Fruit fly (Drosophila melanogaster) whole organism, embryonic: ENCODE measurements around the gene CG6567.
A peak's percentile ranks its signal among the peaks of the same experiment; 100 is the strongest.

Experiments used
- Atf3 ChIP-seq: fragments of 200-800 bp; sonication (Bioruptor generic); optimal IDR thresholded peaks from 3 replicates; lab custom pipeline; 2016; ENCODE audit warnings: missing biosample characterization, missing genetic modification characterization
- Bdp1 ChIP-seq: fragments of 200-800 bp; sonication (Bioruptor generic); optimal IDR thresholded peaks from 3 replicates; lab custom pipeline; 2016; ENCODE audit warnings: missing biosample characterization, missing genetic modification characterization
- Bgb ChIP-seq: fragments of 200-800 bp; sonication (Bioruptor generic); IDR thresholded peaks from 2 replicates; pipeline ENCODE4 v1.3.6; 2022; ENCODE audit warnings: missing biosample characterization, missing genetic modification characterization; ENCODE audit not compliant: partially characterized antibody
- CG12155 ChIP-seq: fragments of 200-800 bp; sonication (Bioruptor generic); optimal IDR thresholded peaks from 3 replicates; lab custom pipeline; 2016; ENCODE audit warnings: missing biosample characterization, missing genetic modification characterization
- CG12299 ChIP-seq: fragments of 200-800 bp; sonication (Bioruptor generic); optimal IDR thresholded peaks from 2 replicates; lab custom pipeline; 2018; ENCODE audit warnings: missing biosample characterization, mild to moderate bottlenecking, missing genetic modification characterization
- CG14050 ChIP-seq: fragments of 200-800 bp; sonication (Bioruptor generic); IDR thresholded peaks from 3 replicates; pipeline ENCODE4 v1.3.6; 2022; ENCODE audit warnings: missing biosample characterization, missing genetic modification characterization
- CG16813 ChIP-seq: fragments of 200-800 bp; sonication (Bioruptor generic); IDR thresholded peaks from 3 replicates; pipeline ENCODE4 v1.3.6; 2022; ENCODE audit warnings: missing biosample characterization, missing genetic modification characterization; ENCODE audit not compliant: partially characterized antibody
- CG17186 ChIP-seq: fragments of 200-800 bp; sonication (Bioruptor generic); optimal IDR thresholded peaks from 3 replicates; lab custom pipeline; 2017; ENCODE audit warnings: missing biosample characterization, missing genetic modification reagents, missing genetic modification characterization
- CG1792 ChIP-seq: fragments of 200-800 bp; sonication (Bioruptor generic); optimal IDR thresholded peaks from 2 replicates; lab custom pipeline; 2016; ENCODE audit warnings: missing biosample characterization, missing genetic modification characterization
- CG18262 ChIP-seq: fragments of 200-800 bp; optimal IDR thresholded peaks from 3 replicates; lab custom pipeline; 2019; ENCODE audit warnings: missing biosample characterization, mild to moderate bottlenecking, missing genetic modification characterization, moderate library complexity
- CG2678 ChIP-seq: fragments of 200-800 bp; sonication (Bioruptor generic); optimal IDR thresholded peaks from 3 replicates; lab custom pipeline; 2019; ENCODE audit warnings: missing biosample characterization, mild to moderate bottlenecking, missing genetic modification characterization, moderate library complexity
- CG31388 ChIP-seq: fragments of 200-800 bp; sonication (Bioruptor generic); optimal IDR thresholded peaks from 2 replicates; lab custom pipeline; 2016; ENCODE audit warnings: missing biosample characterization, missing genetic modification characterization
- CG32532 ChIP-seq: fragments of 200-800 bp; sonication (Bioruptor generic); IDR thresholded peaks from 2 replicates; pipeline ENCODE4 v1.3.6; 2022; ENCODE audit warnings: missing biosample characterization, missing genetic modification characterization
- CG33213 ChIP-seq: fragments of 200-800 bp; sonication (Bioruptor generic); optimal IDR thresholded peaks from 3 replicates; lab custom pipeline; 2016; ENCODE audit warnings: missing biosample characterization, missing genetic modification characterization
- CG4360 ChIP-seq: fragments of 200-800 bp; sonication (Bioruptor generic); IDR thresholded peaks from 2 replicates; pipeline ENCODE4 v1.3.6; 2022; ENCODE audit warnings: missing biosample characterization, missing genetic modification characterization
- CG5245 ChIP-seq: fragments of 200-800 bp; sonication (Bioruptor generic); optimal IDR thresholded peaks from 3 replicates; lab custom pipeline; 2016; ENCODE audit warnings: missing biosample characterization, missing genetic modification characterization
- CG7963 ChIP-seq: fragments of 200-800 bp; sonication (Bioruptor generic); IDR thresholded peaks from 3 replicates; pipeline ENCODE4 v1.3.6; 2022; ENCODE audit warnings: missing biosample characterization, missing genetic modification characterization; ENCODE audit not compliant: partially characterized antibody
- Dll ChIP-seq: fragments of 200-800 bp; sonication (Bioruptor generic); IDR thresholded peaks from 4 replicates; pipeline ENCODE4 v1.3.6; 2022; ENCODE audit warnings: missing biosample characterization, missing genetic modification characterization; ENCODE audit not compliant: partially characterized antibody
- Dref ChIP-seq: fragments of 200-800 bp; sonication (Bioruptor generic); IDR thresholded peaks from 2 replicates; pipeline ENCODE4 v1.3.6; 2022; ENCODE audit warnings: missing biosample characterization, missing genetic modification characterization
- E2f2 ChIP-seq: fragments of 200-800 bp; sonication (Bioruptor generic); IDR thresholded peaks from 2 replicates; pipeline ENCODE4 v1.3.6; 2022; ENCODE audit warnings: missing biosample characterization, missing genetic modification characterization
- Ets65A ChIP-seq: fragments of 200-800 bp; sonication (Bioruptor generic); peaks from one replicate; lab custom pipeline; 2016; ENCODE audit warnings: missing biosample characterization, missing genetic modification characterization
- Ets97D ChIP-seq: fragments of 200-800 bp; sonication (Bioruptor generic); optimal IDR thresholded peaks from 3 replicates; lab custom pipeline; 2016; ENCODE audit warnings: missing biosample characterization, missing genetic modification characterization
- Fer1 ChIP-seq: fragments of 200-800 bp; sonication (Bioruptor generic); optimal IDR thresholded peaks from 2 replicates; lab custom pipeline; 2017; ENCODE audit warnings: missing biosample characterization, mild to moderate bottlenecking, missing genetic modification characterization
- H15 ChIP-seq: fragments of 200-800 bp; sonication (Bioruptor generic); IDR thresholded peaks from 3 replicates; pipeline ENCODE4 v1.3.6; 2022; ENCODE audit warnings: missing biosample characterization, missing genetic modification characterization
- Hr78 ChIP-seq, 2 experiments: fragments of 200-800 bp in 1 of 2; fragments of >200 bp in 1 of 2; sonication (Bioruptor generic) in 1 of 2; optimal IDR thresholded peaks; 2 replicates each; lab custom pipeline; 2017 to 2019; ENCODE audit warnings: missing biosample characterization in 2 of 2, missing genetic modification characterization in 2 of 2, mild to moderate bottlenecking in 1 of 2, moderate library complexity in 1 of 2
- Rx ChIP-seq: fragments of 200-800 bp; sonication (Bioruptor generic); IDR thresholded peaks from 2 replicates; pipeline ENCODE4 v1.3.6; 2022; ENCODE audit warnings: missing biosample characterization, missing genetic modification characterization
- Side ChIP-seq: fragments of 200-800 bp; sonication (Bioruptor generic); optimal IDR thresholded peaks from 2 replicates; lab custom pipeline; 2016; ENCODE audit warnings: missing biosample characterization, missing genetic modification characterization
- Sin3A ChIP-seq: fragments of >200 bp; optimal IDR thresholded peaks from 2 replicates; lab custom pipeline; 2018
- Sox102F ChIP-seq: fragments of 200-800 bp; sonication (Bioruptor generic); optimal IDR thresholded peaks from 2 replicates; lab custom pipeline; 2018; ENCODE audit warnings: missing biosample characterization, mild to moderate bottlenecking, missing genetic modification characterization, moderate library complexity
- bab2 ChIP-seq: fragments of 200-800 bp; sonication (Bioruptor generic); optimal IDR thresholded peaks from 2 replicates; lab custom pipeline; 2016; ENCODE audit warnings: missing biosample characterization, missing genetic modification characterization
- bsh ChIP-seq, 2 experiments: fragments of 200-800 bp; sonication (Bioruptor generic); optimal IDR thresholded peaks; 2 replicates each; lab custom pipeline; 2017 to 2018; ENCODE audit warnings: mild to moderate bottlenecking in 2 of 2, missing biosample characterization in 2 of 2, missing genetic modification characterization in 2 of 2, moderate library complexity in 1 of 2
- croc ChIP-seq: fragments of 200-800 bp; sonication (Bioruptor generic); conservative IDR thresholded peaks from 3 replicates; pipeline ENCODE4 v1.3.6; 2022; ENCODE audit warnings: missing biosample characterization, missing genetic modification characterization
- crp ChIP-seq, 2 experiments: fragments of 200-800 bp; sonication (Bioruptor generic); optimal IDR thresholded peaks; 2 replicates in 1 of 2; 3 replicates in 1 of 2; lab custom pipeline; 2017; ENCODE audit warnings: missing biosample characterization in 2 of 2, missing genetic modification characterization in 2 of 2, mild to moderate bottlenecking in 1 of 2, moderate library complexity in 1 of 2
- eyg ChIP-seq: fragments of 200-800 bp; sonication (Bioruptor generic); optimal IDR thresholded peaks from 3 replicates; lab custom pipeline; 2016; ENCODE audit warnings: missing biosample characterization, missing genetic modification characterization
- gfzf ChIP-seq: fragments of 200-800 bp; sonication (Bioruptor generic); optimal IDR thresholded peaks from 2 replicates; lab custom pipeline; 2016; ENCODE audit warnings: missing biosample characterization, mild to moderate bottlenecking, missing genetic modification characterization, moderate library complexity
- gsb ChIP-seq: fragments of 200-800 bp; sonication (Bioruptor generic); IDR thresholded peaks from 2 replicates; pipeline ENCODE4 v1.3.6; 2022; ENCODE audit warnings: missing biosample characterization, missing genetic modification characterization
- hbn ChIP-seq: fragments of 200-800 bp; sonication (Bioruptor generic); IDR thresholded peaks from 2 replicates; pipeline ENCODE4 v1.3.6; 2022; ENCODE audit warnings: missing biosample characterization, missing genetic modification characterization; ENCODE audit not compliant: partially characterized antibody
- lbe ChIP-seq: fragments of 200-800 bp; sonication (Bioruptor generic); optimal IDR thresholded peaks from 2 replicates; lab custom pipeline; 2016; ENCODE audit warnings: missing biosample characterization, mild to moderate bottlenecking, missing genetic modification characterization
- lov ChIP-seq, 2 experiments: fragments of 200-800 bp in 1 of 2; fragments of >200 bp in 1 of 2; sonication (Bioruptor generic) in 1 of 2; IDR thresholded peaks in 1 of 2; optimal IDR thresholded peaks in 1 of 2; 2 replicates in 1 of 2; 3 replicates in 1 of 2; pipeline versions ENCODE4 v1.3.6 to Lab custom; 2017 to 2022; ENCODE audit warnings: missing biosample characterization in 1 of 2, missing genetic modification characterization in 1 of 2
- pho ChIP-seq: fragments of 200-800 bp; sonication (Bioruptor generic); optimal IDR thresholded peaks from 2 replicates; lab custom pipeline; 2016; ENCODE audit warnings: missing biosample characterization, missing genetic modification characterization
- pros ChIP-seq: fragments of 200-800 bp; sonication (Bioruptor generic); optimal IDR thresholded peaks from 3 replicates; lab custom pipeline; 2019; ENCODE audit warnings: missing biosample characterization, mild to moderate bottlenecking, missing genetic modification characterization, moderate library complexity
- row ChIP-seq: fragments of 200-800 bp; sonication (Bioruptor generic); IDR thresholded peaks from 3 replicates; pipeline ENCODE4 v1.3.6; 2022; ENCODE audit warnings: missing biosample characterization, missing genetic modification characterization
- scrt ChIP-seq: fragments of 200-800 bp; sonication (Bioruptor generic); optimal IDR thresholded peaks from 2 replicates; lab custom pipeline; 2018; ENCODE audit warnings: missing biosample characterization, mild to moderate bottlenecking, missing genetic modification characterization, moderate library complexity
- slbo ChIP-seq: fragments of 200-800 bp; sonication (Bioruptor generic); IDR thresholded peaks from 2 replicates; pipeline ENCODE4 v1.3.6; 2022; ENCODE audit warnings: missing biosample characterization, missing genetic modification characterization
- sr ChIP-seq: fragments of 200-800 bp; sonication (Bioruptor generic); IDR thresholded peaks from 3 replicates; pipeline ENCODE4 v1.3.6; 2022; ENCODE audit warnings: missing biosample characterization, missing genetic modification characterization
- tna ChIP-seq: fragments of 200-800 bp; sonication (Bioruptor generic); IDR thresholded peaks from 2 replicates; pipeline ENCODE4 v1.3.6; 2022; ENCODE audit warnings: missing biosample characterization, missing genetic modification characterization; ENCODE audit not compliant: partially characterized antibody
- ttk ChIP-seq: fragments of 200-800 bp; sonication (Bioruptor generic); IDR thresholded peaks from 2 replicates; pipeline ENCODE4 v2.1.2; 2022; ENCODE audit warnings: missing biosample characterization, missing genetic modification characterization
- zfh2 ChIP-seq: fragments of 200-800 bp; sonication (Bioruptor generic); optimal IDR thresholded peaks from 2 replicates; lab custom pipeline; 2016; ENCODE audit warnings: missing biosample characterization, missing genetic modification characterization

CG6567 gene

dm6 chr3R:10881824-10882559, 27.7 kb upstream of the CG6567 start, which contains the start of gene Tpc1 (continued):
- TF ChIP-seq CG31388 (GFP tag; lab: Kevin White, UChicago) (no peak), E2f2 (GFP tag; lab: Robert Waterston, UW) (peak; percentile 94), CG17186 (GFP tag; lab: Kevin White, UChicago) (no peak), CG18262 (tag; lab: Kevin White, UChicago) (peak; percentile 0), CG16813 (GFP tag; lab: Robert Waterston, UW) (peak; percentile 89), Ets65A (GFP tag; lab: Kevin White, UChicago) (peak; percentile 49), zfh2 (GFP tag; lab: Kevin White, UChicago) (peak; percentile 41), Dref (GFP tag; lab: Robert Waterston, UW) (peak; percentile 62), sr (GFP tag; lab: Robert Waterston, UW) (peak; percentile 22; the same call in 1 of the 3 replicates), hbn (GFP tag; lab: Robert Waterston, UW) (peak; percentile 84), bsh (GFP tag; optimal IDR thresholded peaks at IDR 0.05; lab: Kevin White, UChicago) (peak in 1 of 2 experiments; percentile 12), CG7963 (peak; percentile 47; the same call in 2 of the 3 replicates), Dll (GFP tag; lab: Robert Waterston, UW) (peak; percentile 98), Ets97D (GFP tag; lab: Kevin White, UChicago) (peak; percentile 51), CG4360 (peak; percentile 82; the same call in 1 of the 2 replicates), CG33213 (GFP tag; lab: Kevin White, UChicago) (peak; percentile 28), tna (peak; percentile 22; the same call in 1 of the 2 replicates), Fer1 (GFP tag; lab: Kevin White, UChicago) (no peak), CG2678 (peak; percentile 33), Bgb (GFP tag; lab: Robert Waterston, UW) (peak; percentile 73), CG14050 (GFP tag; lab: Robert Waterston, UW) (no peak), CG12299 (tag; lab: Kevin White, UChicago) (no peak), Side (GFP tag; lab: Kevin White, UChicago) (peak; percentile 18), Atf3 (GFP tag; lab: Kevin White, UChicago) (peak; percentile 13), gfzf (GFP tag; lab: Kevin White, UChicago) (peak; percentile 35), Sin3A (peak; percentile 79), gsb (GFP tag; lab: Robert Waterston, UW) (no peak), pros (GFP tag; lab: Kevin White, UChicago) (peak; percentile 90), crp (GFP tag; optimal IDR thresholded peaks at IDR 0.05; lab: Kevin White, UChicago) (peak; percentile 85 to 97), H15 (no peak), lov (optimal IDR thresholded peaks at IDR 0.05; lab: Kevin White, UChicago) (no peak), lov (GFP tag; IDR thresholded peaks at IDR 0.05; lab: Robert Waterston, UW) (0 out of 3 replicates have a peak, but pooled peaks have one; percentile 22), ttk (GFP tag; lab: Robert Waterston, UW) (no peak), lbe (GFP tag; lab: Kevin White, UChicago) (peak; percentile 26), pho (GFP tag; lab: Kevin White, UChicago) (peak; percentile 55), Rx (GFP tag; lab: Robert Waterston, UW) (no peak), CG5245 (GFP tag; lab: Kevin White, UChicago) (no peak), scrt (GFP tag; lab: Kevin White, UChicago) (peak; percentile 47), croc (GFP tag; lab: Robert Waterston, UW) (no peak), slbo (peak; percentile 46; the same call in 1 of the 2 replicates), CG12155 (GFP tag; lab: Kevin White, UChicago) (peak; percentile 45), bab2 (GFP tag; lab: Kevin White, UChicago) (peak; percentile 24), Hr78 (GFP tag; optimal IDR thresholded peaks at IDR 0.05; lab: Kevin White, UChicago) (peak in 1 of 2 experiments; percentile 28), Bdp1 (peak; percentile 37), Sox102F (peak; percentile 35), CG1792 (GFP tag; lab: Kevin White, UChicago) (no peak), row (GFP tag; lab: Robert Waterston, UW) (peak; percentile 93), CG32532 (peak; percentile 46; the same call in 1 of the 2 replicates), eyg (peak; percentile 39)
